Worm (Caenorhabditis elegans): Measurements from ENCODE around the gene clec-182.
A peak's percentile ranks its signal among the peaks of the same experiment; 100 is the strongest.

Gene clec-182

ce11 chrIV:8827500-8827899 lies 29.3 kb upstream of the clec-182 start, which contains the start of gene T28C6.7:
TSS of gene T28C6.7 (plus strand) at chrIV:8827800.
- TF ChIP-seq unc-62 (GFP tag; optimal IDR thresholded peaks at IDR 0.05 in 1 of 2) (no peak), unc-62 (tag; optimal IDR thresholded peaks at IDR 0.05) (no peak), madf-9 (GFP tag; conservative IDR thresholded peaks at IDR 0.05) (no peak), gei-8 (GFP tag; optimal IDR thresholded peaks at IDR 0.05) (no peak), zag-1 (tag; optimal IDR thresholded peaks at IDR 0.05) (no peak), nhr-76 (tag; optimal IDR thresholded peaks at IDR 0.05) (no peak), spr-1 (tag; optimal IDR thresholded peaks at IDR 0.05) (no peak), ceh-32 (tag; optimal IDR thresholded peaks at IDR 0.05; ENCODE audit: poor library complexity) (no peak), mxl-2 (GFP tag; conservative IDR thresholded peaks at IDR 0.05) (no peak), ceh-28 (tag; optimal IDR thresholded peaks at IDR 0.05) (no peak), dve-1 (tag; optimal IDR thresholded peaks at IDR 0.05; ENCODE audit: insufficient read depth) (no peak), ZK337.2 (GFP tag; IDR thresholded peaks at IDR 0.05) (no peak), lin-39 (tag; optimal IDR thresholded peaks at IDR 0.05) (no peak), lin-1 (GFP tag; IDR thresholded peaks at IDR 0.05) (no peak), skn-1 (tag; optimal IDR thresholded peaks at IDR 0.05) (no peak), daf-19 (GFP tag; conservative IDR thresholded peaks at IDR 0.05) (no peak), snpc-1.2 (GFP tag; IDR thresholded peaks at IDR 0.05) (no peak), F26F4.8 (GFP tag; conservative IDR thresholded peaks at IDR 0.05) (no peak), nhr-6 (tag; optimal IDR thresholded peaks at IDR 0.05) (no peak), lsy-2 (tag; optimal IDR thresholded peaks at IDR 0.05) (no peak)

DNA sequence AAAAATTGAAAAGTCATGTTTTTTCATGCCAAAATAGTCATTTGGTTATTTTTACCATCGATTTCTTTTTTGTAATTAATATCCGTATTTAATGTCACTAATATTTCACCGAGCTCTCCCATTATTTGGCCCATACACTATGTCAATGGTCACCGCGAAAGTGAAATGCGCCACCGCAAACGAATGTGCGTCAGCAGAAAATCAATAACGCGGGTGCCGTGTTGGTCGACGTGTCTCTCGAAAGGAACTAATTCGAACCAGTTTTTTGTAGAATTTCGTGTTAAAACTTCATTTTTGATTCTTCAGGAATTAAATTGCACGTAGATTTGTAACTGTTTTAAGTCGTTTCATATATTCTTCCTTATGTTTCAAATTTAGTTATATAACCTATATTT lies 28.4 kb upstream of the clec-182 start:
- TF ChIP-seq daf-19 (GFP tag; conservative IDR thresholded peaks at IDR 0.05), result no peak
- peak; percentile 16 for TF ChIP-seq mep-1 (tag; optimal IDR thresholded peaks at IDR 0.05)
- peak; percentile 31 for TF ChIP-seq rbr-2 (tag; optimal IDR thresholded peaks at IDR 0.05)
- TF ChIP-seq dmd-6 (GFP tag; IDR thresholded peaks at IDR 0.05), result no peak
- TF ChIP-seq ces-1 (GFP tag; optimal IDR thresholded peaks at IDR 0.05), result no peak
- no peak for TF ChIP-seq nhr-111 (GFP tag; optimal IDR thresholded peaks at IDR 0.05)
- peak; percentile 31 for TF ChIP-seq ceh-28 (tag; optimal IDR thresholded peaks at IDR 0.05)
- TF ChIP-seq php-3 (GFP tag; IDR thresholded peaks at IDR 0.05), result no peak
- TF ChIP-seq mes-2 (tag; optimal IDR thresholded peaks at IDR 0.05; ENCODE audit: poor library complexity, severe bottlenecking), result peak; percentile 54
- TF ChIP-seq aha-1 (tag), result peak; percentile 90
- peak; percentile 44 for TF ChIP-seq dpl-1 (GFP tag; optimal IDR thresholded peaks at IDR 0.05)
- peak in 1 of 2 experiments; percentile 21 for TF ChIP-seq hif-1 (tag; optimal IDR thresholded peaks at IDR 0.05)
- no peak for TF ChIP-seq nhr-237 (tag; optimal IDR thresholded peaks at IDR 0.05)
- TF ChIP-seq dve-1 (tag; optimal IDR thresholded peaks at IDR 0.05; ENCODE audit: insufficient read depth), result peak; percentile 10
- TF ChIP-seq hmg-1.1 (GFP tag; IDR thresholded peaks at IDR 0.05), result no peak
- peak in 1 of 2 experiments; percentile 50 for TF ChIP-seq lsy-2 (tag; optimal IDR thresholded peaks at IDR 0.05)
- peak; percentile 22 for TF ChIP-seq hlh-11 (tag; optimal IDR thresholded peaks at IDR 0.05)
- no peak for TF ChIP-seq skn-1 (tag; optimal IDR thresholded peaks at IDR 0.05)
- peak; percentile 44; the same call in 1 of the 2 replicates for TF ChIP-seq lin-38 (GFP tag; IDR thresholded peaks at IDR 0.05)

ce11 chrIV:8825997-8826605 lies 27.9 kb upstream of the clec-182 start:
- no peak for TF ChIP-seq T20F7.1 (GFP tag; optimal IDR thresholded peaks at IDR 0.05)
- peak; percentile 97 for TF ChIP-seq aha-1 (tag)
- peak; percentile 4 for TF ChIP-seq nhr-237 (tag; optimal IDR thresholded peaks at IDR 0.05)
- no peak for TF ChIP-seq nhr-6 (tag; optimal IDR thresholded peaks at IDR 0.05)
- no peak for TF ChIP-seq D1046.2 (GFP tag; IDR thresholded peaks at IDR 0.05)
- TF ChIP-seq attf-4 (tag; optimal IDR thresholded peaks at IDR 0.05), result no peak
- TF ChIP-seq ctbp-1 (GFP tag; IDR thresholded peaks at IDR 0.05), result no peak
- TF ChIP-seq ama-1 (optimal IDR thresholded peaks at IDR 0.05), result peak; percentile 52
- peak; percentile 86 for TF ChIP-seq T26A8.4 (GFP tag; IDR thresholded peaks at IDR 0.05)
- TF ChIP-seq mes-2 (tag; optimal IDR thresholded peaks at IDR 0.05; ENCODE audit: poor library complexity, severe bottlenecking), result peak; percentile 50
- TF ChIP-seq nhr-10 (tag; optimal IDR thresholded peaks at IDR 0.05), result no peak
- no peak for TF ChIP-seq sdz-12 (GFP tag; optimal IDR thresholded peaks at IDR 0.05)
- TF ChIP-seq cey-2 (tag; optimal IDR thresholded peaks at IDR 0.05; ENCODE audit: borderline replicate concordance, insufficient read depth), result no peak
- peak; percentile 14 for TF ChIP-seq jun-1 (tag; optimal IDR thresholded peaks at IDR 0.05)
- TF ChIP-seq mep-1 (tag; optimal IDR thresholded peaks at IDR 0.05), result peak; percentile 46
- peak; percentile 27 for TF ChIP-seq nhr-25 (tag; optimal IDR thresholded peaks at IDR 0.05; ENCODE audit: borderline replicate concordance, insufficient read depth)
- TF ChIP-seq dmd-9 (GFP tag; IDR thresholded peaks at IDR 0.05), result no peak
- TF ChIP-seq Y48G9A.11 (GFP tag; IDR thresholded peaks at IDR 0.05), result no peak
- TF ChIP-seq dmd-8 (GFP tag; IDR thresholded peaks at IDR 0.05), result no peak
